Fruit fly (Drosophila melanogaster) whole organism, embryonic: ENCODE results near the gene CG34288.
A peak's percentile ranks its signal among the peaks of the same experiment; 100 is the strongest.

ENCODE experiments used
- CG7987 ChIP-seq: fragments of 200-800 bp; sonication (Bioruptor generic); optimal IDR thresholded peaks from 2 replicates; lab custom pipeline; 2018; ENCODE audit warnings: missing biosample characterization, mild to moderate bottlenecking, missing genetic modification characterization, moderate library complexity
- dmrt11E ChIP-seq: fragments of 200-800 bp; sonication (Bioruptor generic); optimal IDR thresholded peaks from 3 replicates; lab custom pipeline; 2018; ENCODE audit warnings: missing biosample characterization, mild to moderate bottlenecking, missing genetic modification characterization, moderate library complexity
- gcm ChIP-seq: fragments of 200-800 bp; sonication (Bioruptor generic); optimal IDR thresholded peaks from 2 replicates; lab custom pipeline; 2019; ENCODE audit warnings: missing biosample characterization, mild to moderate bottlenecking, missing genetic modification characterization, moderate library complexity
- lmd ChIP-seq: fragments of 200-800 bp; sonication (Bioruptor generic); IDR thresholded peaks from 2 replicates; pipeline ENCODE4 v1.3.6; 2022; ENCODE audit warnings: missing biosample characterization, missing genetic modification characterization

DNA sequence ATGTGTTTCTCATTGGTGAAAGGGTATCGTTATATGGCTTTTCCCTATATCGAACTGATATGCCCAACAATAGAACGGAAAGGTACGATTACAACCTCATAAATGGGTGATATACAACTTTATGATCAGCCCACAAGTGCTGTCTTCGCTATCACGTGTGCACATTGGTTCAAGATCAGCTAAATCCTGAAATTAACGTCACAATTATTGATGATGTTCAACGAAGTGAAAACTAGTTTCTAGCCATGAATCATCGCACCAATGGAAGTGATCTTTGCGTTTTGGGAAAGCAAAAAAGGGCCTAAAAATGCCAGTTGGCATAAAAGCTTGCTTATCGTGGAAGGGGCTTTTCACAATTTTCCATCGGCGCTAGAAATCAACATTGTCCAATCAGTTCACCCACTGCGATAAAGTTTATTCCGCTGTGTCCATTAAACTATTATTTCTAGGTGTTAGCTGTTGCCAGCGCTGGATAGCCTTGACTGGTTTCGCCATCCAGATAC, 17.6 kb upstream of the CG34288 start, which contains the start of gene CG7054:
- TF ChIP-seq CG7987 (GFP tag; lab: Kevin White, UChicago) (no peak), gcm (GFP tag; lab: Kevin White, UChicago) (peak; percentile 2), dmrt11E (tag; lab: Kevin White, UChicago) (no peak), lmd (GFP tag; lab: Robert Waterston, UW) (no peak)
